Worm (Caenorhabditis elegans): Measurements from ENCODE around the gene Y43F8C.5.

ce11 chrV:19622440-19622914 is 10.0 kb downstream of the Y43F8C.5 start, which contains the start of gene Y43F8C.3:
- TF ChIP-seq unc-39 (tag; optimal IDR thresholded peaks at IDR 0.05) (no peak), nhr-76 (tag; optimal IDR thresholded peaks at IDR 0.05) (no peak), mdl-1 (tag; optimal IDR thresholded peaks at IDR 0.05) (no peak), unc-62 (GFP tag; optimal IDR thresholded peaks at IDR 0.05) (peak; percentile 35), lin-15B (tag; optimal IDR thresholded peaks at IDR 0.05) (peak; percentile 36), tbx-2 (tag; optimal IDR thresholded peaks at IDR 0.05) (no peak), nhr-237 (tag; optimal IDR thresholded peaks at IDR 0.05) (no peak), nhr-28 (tag; optimal IDR thresholded peaks at IDR 0.05) (no peak), aly-2 (tag; optimal IDR thresholded peaks at IDR 0.05) (no peak)
